Fruit fly (Drosophila melanogaster) whole organism, embryonic: ENCODE data around the gene CG11593.

Experiments used
- Atf6 ChIP-seq: fragments of 200-800 bp; sonication (Bioruptor generic); IDR thresholded peaks from 2 replicates; pipeline ENCODE4 v1.3.6; 2022; ENCODE audit warnings: missing biosample characterization, missing genetic modification characterization
- Bgb ChIP-seq: fragments of 200-800 bp; sonication (Bioruptor generic); IDR thresholded peaks from 2 replicates; pipeline ENCODE4 v1.3.6; 2022; ENCODE audit warnings: missing biosample characterization, missing genetic modification characterization; ENCODE audit not compliant: partially characterized antibody
- CG10979 ChIP-seq: fragments of 200-800 bp; sonication (Bioruptor generic); optimal IDR thresholded peaks from 2 replicates; lab custom pipeline; 2018; ENCODE audit warnings: missing biosample characterization, mild to moderate bottlenecking, missing genetic modification characterization, moderate library complexity
- CG12236 ChIP-seq: fragments of 200-800 bp; sonication (Bioruptor generic); optimal IDR thresholded peaks from 2 replicates; lab custom pipeline; 2016; ENCODE audit warnings: missing biosample characterization, missing genetic modification characterization
- CG12659 ChIP-seq: fragments of 200-800 bp; sonication (Bioruptor generic); optimal IDR thresholded peaks from 3 replicates; lab custom pipeline; 2017; ENCODE audit warnings: mild to moderate bottlenecking, missing biosample characterization, missing genetic modification reagents, missing genetic modification characterization
- CG13296 ChIP-seq: fragments of 200-800 bp; sonication (Bioruptor generic); optimal IDR thresholded peaks from 3 replicates; lab custom pipeline; 2018; ENCODE audit warnings: missing biosample characterization, mild to moderate bottlenecking, missing genetic modification characterization
- CG14014 ChIP-seq: fragments of 200-800 bp; sonication (Bioruptor generic); IDR thresholded peaks from 2 replicates; pipeline ENCODE4 v1.3.6; 2022; ENCODE audit warnings: missing biosample characterization, missing genetic modification characterization
- CG17359 ChIP-seq: fragments of 200-800 bp; sonication (Bioruptor generic); optimal IDR thresholded peaks from 3 replicates; lab custom pipeline; 2018; ENCODE audit warnings: missing biosample characterization, mild to moderate bottlenecking, missing genetic modification characterization, moderate library complexity
- CG17385 ChIP-seq: fragments of 200-800 bp; sonication (Bioruptor generic); optimal IDR thresholded peaks from 3 replicates; lab custom pipeline; 2018; ENCODE audit warnings: missing biosample characterization, mild to moderate bottlenecking, missing genetic modification characterization
- CG17612 ChIP-seq: fragments of 200-800 bp; sonication (Bioruptor generic); IDR thresholded peaks from 2 replicates; pipeline ENCODE4 v1.3.6; 2022; ENCODE audit warnings: missing biosample characterization, missing genetic modification characterization
- CG17912 ChIP-seq: fragments of 200-800 bp; sonication (Bioruptor generic); optimal IDR thresholded peaks from 2 replicates; lab custom pipeline; 2018; ENCODE audit warnings: missing biosample characterization, mild to moderate bottlenecking, missing genetic modification characterization
- CG32532 ChIP-seq: fragments of 200-800 bp; sonication (Bioruptor generic); IDR thresholded peaks from 2 replicates; pipeline ENCODE4 v1.3.6; 2022; ENCODE audit warnings: missing biosample characterization, missing genetic modification characterization
- CG3407 ChIP-seq: fragments of 200-800 bp; sonication (Bioruptor generic); optimal IDR thresholded peaks from 2 replicates; lab custom pipeline; 2018; ENCODE audit warnings: missing biosample characterization, mild to moderate bottlenecking, missing genetic modification characterization
- CG34422 ChIP-seq: fragments of 200-800 bp; sonication (Bioruptor generic); IDR thresholded peaks from 3 replicates; pipeline ENCODE4 v1.3.6; 2022; ENCODE audit warnings: missing biosample characterization, missing genetic modification characterization
- CG3847 ChIP-seq: fragments of 200-800 bp; sonication (Bioruptor generic); IDR thresholded peaks from 2 replicates; pipeline ENCODE4 v1.3.6; 2022; ENCODE audit warnings: missing biosample characterization, missing genetic modification characterization
- CG4328 ChIP-seq: fragments of 200-800 bp; sonication (Bioruptor generic); optimal IDR thresholded peaks from 3 replicates; lab custom pipeline; 2017; ENCODE audit warnings: missing biosample characterization, missing genetic modification reagents, missing genetic modification characterization
- CG4854 ChIP-seq: fragments of 200-800 bp; sonication (Bioruptor generic); optimal IDR thresholded peaks from 2 replicates; lab custom pipeline; 2016; ENCODE audit warnings: missing biosample characterization, missing genetic modification characterization, inconsistent platforms
- CG6813 ChIP-seq: fragments of 200-800 bp; sonication (Bioruptor generic); optimal IDR thresholded peaks from 2 replicates; lab custom pipeline; 2017; ENCODE audit warnings: missing biosample characterization, missing genetic modification characterization, mild to moderate bottlenecking, moderate library complexity, missing genetic modification reagents
- CG6854 ChIP-seq: fragments of 200-800 bp; sonication (Bioruptor generic); optimal IDR thresholded peaks from 3 replicates; lab custom pipeline; 2017; ENCODE audit warnings: missing biosample characterization, mild to moderate bottlenecking, missing genetic modification characterization
- CG8290 ChIP-seq, 3 experiments: fragments of 200-800 bp; sonication (Bioruptor generic); optimal IDR thresholded peaks; 2 replicates each; lab custom pipeline; 2016 to 2019; ENCODE audit warnings: missing biosample characterization in 3 of 3, missing genetic modification characterization in 3 of 3, mild to moderate bottlenecking in 2 of 3, moderate library complexity in 1 of 3
- CG9609 ChIP-seq: fragments of 200-800 bp; sonication (Bioruptor generic); optimal IDR thresholded peaks from 3 replicates; lab custom pipeline; 2016; ENCODE audit warnings: missing biosample characterization, missing genetic modification characterization
- Dll ChIP-seq: fragments of 200-800 bp; sonication (Bioruptor generic); IDR thresholded peaks from 4 replicates; pipeline ENCODE4 v1.3.6; 2022; ENCODE audit warnings: missing biosample characterization, missing genetic modification characterization; ENCODE audit not compliant: partially characterized antibody
- Doc3 ChIP-seq: fragments of 200-800 bp; sonication (Bioruptor generic); IDR thresholded peaks from 3 replicates; pipeline ENCODE4 v1.3.6; 2022; ENCODE audit warnings: missing biosample characterization, missing genetic modification characterization; ENCODE audit not compliant: partially characterized antibody
- Hr51 ChIP-seq, 2 experiments: fragments of 200-800 bp; sonication (Bioruptor generic); optimal IDR thresholded peaks; 2 replicates in 1 of 2; 3 replicates in 1 of 2; lab custom pipeline; 2016 to 2018; ENCODE audit warnings: missing biosample characterization in 2 of 2, missing genetic modification characterization in 2 of 2, mild to moderate bottlenecking in 1 of 2, moderate library complexity in 1 of 2
- Jarid2 ChIP-seq: fragments of 200-800 bp; sonication (Bioruptor generic); optimal IDR thresholded peaks from 3 replicates; lab custom pipeline; 2017; ENCODE audit warnings: mild to moderate bottlenecking, missing biosample characterization, missing genetic modification reagents, missing genetic modification characterization
- Nf-YC ChIP-seq: fragments of 200-800 bp; optimal IDR thresholded peaks from 3 replicates; lab custom pipeline; 2019; ENCODE audit warnings: missing biosample characterization, mild to moderate bottlenecking, missing genetic modification characterization, moderate library complexity
- Oaz ChIP-seq: fragments of 200-800 bp; sonication (Bioruptor generic); IDR thresholded peaks from 2 replicates; pipeline ENCODE4 v1.3.6; 2022; ENCODE audit warnings: missing biosample characterization, missing genetic modification characterization
- PHDP ChIP-seq: fragments of 200-800 bp; sonication (Bioruptor generic); optimal IDR thresholded peaks from 3 replicates; lab custom pipeline; 2018; ENCODE audit warnings: missing biosample characterization, mild to moderate bottlenecking, missing genetic modification characterization, moderate library complexity
- Pdp1 ChIP-seq, 2 experiments: fragments of 200-800 bp; sonication (Bioruptor generic); optimal IDR thresholded peaks; 3 replicates each; lab custom pipeline; 2016; ENCODE audit warnings: missing biosample characterization in 2 of 2, missing genetic modification characterization in 2 of 2, mild to moderate bottlenecking in 1 of 2, moderate library complexity in 1 of 2
- Trl ChIP-seq, 3 experiments: fragments of >200 bp in 2 of 3; fragments of 200-800 bp in 1 of 3; sonication (Bioruptor generic) in 1 of 3; optimal IDR thresholded peaks; 2 replicates in 1 of 3; 3 replicates in 2 of 3; lab custom pipeline; 2016 to 2017; ENCODE audit warnings: missing biosample characterization in 1 of 3, missing genetic modification characterization in 1 of 3
- ac ChIP-seq: fragments of 200-800 bp; sonication (Bioruptor generic); optimal IDR thresholded peaks from 3 replicates; lab custom pipeline; 2017; ENCODE audit warnings: missing biosample characterization, mild to moderate bottlenecking, missing genetic modification characterization
- bbx ChIP-seq: fragments of 200-800 bp; sonication (Bioruptor generic); IDR thresholded peaks from 2 replicates; pipeline ENCODE4 v1.3.6; 2022; ENCODE audit warnings: missing biosample characterization, missing genetic modification characterization; ENCODE audit not compliant: partially characterized antibody
- dm ChIP-seq: fragments of 200-800 bp; sonication (Bioruptor generic); optimal IDR thresholded peaks from 3 replicates; lab custom pipeline; 2016; ENCODE audit warnings: missing biosample characterization, missing genetic modification characterization
- dmrt99B ChIP-seq: fragments of 200-800 bp; sonication (Bioruptor generic); optimal IDR thresholded peaks from 2 replicates; lab custom pipeline; 2018; ENCODE audit warnings: missing biosample characterization, mild to moderate bottlenecking, missing genetic modification characterization, moderate library complexity
- dpn ChIP-seq, 2 experiments: fragments of 200-800 bp; sonication (Bioruptor generic); optimal IDR thresholded peaks; 3 replicates each; lab custom pipeline; 2016; ENCODE audit warnings: missing biosample characterization in 2 of 2, missing genetic modification characterization in 2 of 2
- ftz-f1 ChIP-seq: fragments of 200-800 bp; sonication (Bioruptor generic); optimal IDR thresholded peaks from 2 replicates; lab custom pipeline; 2016; ENCODE audit warnings: missing biosample characterization, missing genetic modification characterization
- gro ChIP-seq: fragments of 200-800 bp; sonication (Bioruptor generic); optimal IDR thresholded peaks from 2 replicates; lab custom pipeline; 2016; ENCODE audit warnings: missing biosample characterization, missing genetic modification characterization
- hbn ChIP-seq: fragments of 200-800 bp; sonication (Bioruptor generic); IDR thresholded peaks from 2 replicates; pipeline ENCODE4 v1.3.6; 2022; ENCODE audit warnings: missing biosample characterization, missing genetic modification characterization; ENCODE audit not compliant: partially characterized antibody
- hth ChIP-seq: fragments of >200 bp; optimal IDR thresholded peaks from 2 replicates; lab custom pipeline; 2017; ENCODE audit warnings: inconsistent platforms
- lbe ChIP-seq: fragments of 200-800 bp; sonication (Bioruptor generic); optimal IDR thresholded peaks from 2 replicates; lab custom pipeline; 2016; ENCODE audit warnings: missing biosample characterization, mild to moderate bottlenecking, missing genetic modification characterization
- lilli ChIP-seq: fragments of 200-800 bp; sonication (Bioruptor generic); optimal IDR thresholded peaks from 3 replicates; lab custom pipeline; 2016; ENCODE audit warnings: missing biosample characterization, missing genetic modification characterization
- peb ChIP-seq: fragments of 200-800 bp; sonication (Bioruptor generic); IDR thresholded peaks from 2 replicates; pipeline ENCODE4 v1.3.6; 2022; ENCODE audit warnings: missing biosample characterization, missing genetic modification characterization
- pho ChIP-seq: fragments of 200-800 bp; sonication (Bioruptor generic); optimal IDR thresholded peaks from 2 replicates; lab custom pipeline; 2016; ENCODE audit warnings: missing biosample characterization, missing genetic modification characterization
- psq ChIP-seq: fragments of 200-800 bp; sonication (Bioruptor generic); optimal IDR thresholded peaks from 2 replicates; lab custom pipeline; 2017; ENCODE audit warnings: missing biosample characterization, missing genetic modification characterization
- row ChIP-seq: fragments of 200-800 bp; sonication (Bioruptor generic); IDR thresholded peaks from 3 replicates; pipeline ENCODE4 v1.3.6; 2022; ENCODE audit warnings: missing biosample characterization, missing genetic modification characterization
- sob ChIP-seq: fragments of 200-800 bp; sonication (Bioruptor generic); IDR thresholded peaks from 2 replicates; pipeline ENCODE4 v1.3.6; 2022; ENCODE audit warnings: missing biosample characterization, missing genetic modification characterization
- usp ChIP-seq: fragments of >200 bp; optimal IDR thresholded peaks from 2 replicates; lab custom pipeline; 2017; ENCODE audit warnings: missing biosample characterization, missing genetic modification characterization
- zen2 ChIP-seq: fragments of 200-800 bp; sonication (Bioruptor generic); IDR thresholded peaks from 3 replicates; pipeline ENCODE4 v1.3.6; 2022; ENCODE audit warnings: missing biosample characterization, missing genetic modification characterization; ENCODE audit not compliant: partially characterized antibody

The CG11593 gene

DNA sequence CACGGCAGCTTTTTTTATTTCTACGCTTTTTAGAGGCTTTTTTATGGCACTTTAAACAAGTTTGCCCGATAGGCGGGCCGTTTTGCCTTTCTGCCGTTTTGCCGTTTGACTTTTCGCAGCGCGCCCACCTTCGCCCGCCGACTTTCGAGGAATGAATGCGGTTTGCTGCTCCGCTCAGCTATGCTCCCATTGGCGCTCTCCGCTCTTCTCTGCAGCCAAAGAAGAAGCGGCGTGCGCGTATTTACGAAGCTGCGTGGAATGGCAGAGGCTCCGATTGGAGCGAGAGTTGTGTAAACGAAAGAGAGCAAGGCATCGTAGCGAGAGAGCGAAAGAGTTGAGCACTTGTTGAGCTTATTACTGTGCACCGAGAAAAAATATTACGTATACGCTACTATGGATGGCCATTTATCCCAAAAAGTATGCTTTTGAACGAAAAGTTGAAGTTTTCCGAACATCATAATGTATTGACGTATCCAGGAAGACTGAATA, 31.3 kb upstream of the CG11593 start, which contains the start of gene wit (continued):
- TF ChIP-seq CG17612 (no peak), Pdp1 (GFP tag; optimal IDR thresholded peaks at IDR 0.05; lab: Kevin White, UChicago) (peak in 1 of 2 experiments; percentile 73), CG4328 (GFP tag; lab: Kevin White, UChicago) (peak; percentile 18), CG3407 (GFP tag; lab: Kevin White, UChicago) (no peak), dpn (GFP tag; optimal IDR thresholded peaks at IDR 0.05; lab: Kevin White, UChicago) (no peak), pho (peak; percentile 22), CG6813 (peak; percentile 43), hbn (GFP tag; lab: Robert Waterston, UW) (peak; percentile 44), row (GFP tag; lab: Robert Waterston, UW) (peak; percentile 42; the same call in 1 of the 3 replicates), Nf-YC (tag; lab: Kevin White, UChicago) (peak; percentile 81), CG17912 (no peak), dm (GFP tag; lab: Kevin White, UChicago) (no peak), Trl (optimal IDR thresholded peaks at IDR 0.05; lab: Kevin White, UChicago) (peak; percentile 90 to 95), Trl (GFP tag; optimal IDR thresholded peaks at IDR 0.05; lab: Kevin White, UChicago) (peak; percentile 59), Doc3 (GFP tag; lab: Robert Waterston, UW) (peak; percentile 48; the same call in 1 of the 3 replicates), zen2 (peak; percentile 88; the same call in 2 of the 3 replicates), CG34422 (GFP tag; lab: Robert Waterston, UW) (peak; percentile 79; the same call in 1 of the 3 replicates), CG12659 (GFP tag; lab: Kevin White, UChicago) (no peak), hth (lab: Kevin White, UChicago) (no peak), CG9609 (GFP tag; lab: Kevin White, UChicago) (no peak), bbx (GFP tag; lab: Robert Waterston, UW) (peak; percentile 41; the same call in 1 of the 2 replicates), CG10979 (no peak), Bgb (peak; percentile 49), gro (GFP tag; lab: Kevin White, UChicago) (peak; percentile 32), dmrt99B (tag; lab: Kevin White, UChicago) (no peak), CG3847 (no peak), Jarid2 (peak; percentile 68), CG17385 (GFP tag; lab: Kevin White, UChicago) (peak; percentile 73), lbe (GFP tag; lab: Kevin White, UChicago) (peak; percentile 83), Hr51 (GFP tag; optimal IDR thresholded peaks at IDR 0.05; lab: Kevin White, UChicago) (no peak), sob (GFP tag; lab: Robert Waterston, UW) (peak; percentile 31; the same call in 1 of the 2 replicates), Atf6 (GFP tag; lab: Robert Waterston, UW) (0 out of 2 replicates have a peak, but pooled peaks have one; percentile 17), CG14014 (GFP tag; lab: Robert Waterston, UW) (0 out of 2 replicates have a peak, but pooled peaks have one; percentile 13), CG17359 (tag; lab: Kevin White, UChicago) (peak; percentile 16), lilli (GFP tag; lab: Kevin White, UChicago) (peak; percentile 25), ac (GFP tag; lab: Kevin White, UChicago) (no peak), CG13296 (GFP tag; lab: Kevin White, UChicago) (peak; percentile 46), peb (GFP tag; lab: Robert Waterston, UW) (no peak), CG12236 (GFP tag; lab: Kevin White, UChicago) (no peak), Oaz (no peak), CG8290 (GFP tag; optimal IDR thresholded peaks at IDR 0.05; lab: Kevin White, UChicago) (no peak), CG8290 (tag; optimal IDR thresholded peaks at IDR 0.05; lab: Kevin White, UChicago) (peak in 1 of 2 experiments; percentile 73), CG6854 (peak; percentile 65), Dll (GFP tag; lab: Robert Waterston, UW) (peak; percentile 47; the same call in 1 of the 4 replicates), psq (GFP tag; lab: Kevin White, UChicago) (peak; percentile 92), ftz-f1 (GFP tag; lab: Kevin White, UChicago) (peak; percentile 6), CG32532 (GFP tag; lab: Robert Waterston, UW) (peak; percentile 62; the same call in 1 of the 2 replicates), CG4854 (GFP tag; lab: Kevin White, UChicago) (peak; percentile 5), usp (GFP tag; lab: Kevin White, UChicago) (no peak), PHDP (tag; lab: Kevin White, UChicago) (peak; percentile 47)
